Worm (Caenorhabditis elegans) whole organism, midembryonic: ENCODE data around the gene nhr-96.

Experiments
- klf-2 ChIP-seq: fragments of 200-800 bp; sonication (Bioruptor generic); conservative IDR thresholded peaks from 2 replicates; pipeline ENCODE4 v1.3.6; 2022; ENCODE audit warnings: missing genetic modification reagents, missing genetic modification characterization, missing compliant biosample characterization
- med-1 ChIP-seq: sonication (generic microtip); optimal IDR thresholded peaks from 2 replicates; lab custom pipeline; 2017; ENCODE audit warnings: missing genetic modification characterization, mild to moderate bottlenecking, missing compliant biosample characterization, antibody characterized with exemption, missing genetic modification reagents; ENCODE audit not compliant: insufficient read depth

- TF ChIP-seq med-1 (GFP tag; lab: Kevin White, UChicago): no peak
- TF ChIP-seq klf-2 (GFP tag; lab: Robert Waterston, UW): no peak
Measured at ce11 chrV:2250126-2250590, 16.9 kb downstream of the nhr-96 start, which contains the start of gene cyp-33C7.
